Fruit fly (Drosophila melanogaster): ENCODE results near the gene Sod1.

The Sod1 gene

dm6 chr3L:11089805-11090440 lies 23.6 kb downstream of the Sod1 start (continued):
- TF ChIP-seq eyg (GFP tag; optimal IDR thresholded peaks at IDR 0.05) (peak; percentile 77), dmrt11E (tag; optimal IDR thresholded peaks at IDR 0.05) (peak; percentile 89), CG30431 (GFP tag; optimal IDR thresholded peaks at IDR 0.05) (peak; percentile 87), CG4282 (GFP tag; optimal IDR thresholded peaks at IDR 0.05) (peak; percentile 83), Dek (tag; optimal IDR thresholded peaks at IDR 0.05) (peak; percentile 76), Kr (GFP tag; optimal IDR thresholded peaks at IDR 0.05) (peak; percentile 88), nmo (GFP tag; optimal IDR thresholded peaks at IDR 0.05) (peak; percentile 96), CG14014 (GFP tag; IDR thresholded peaks at IDR 0.05) (peak; percentile 77), br (optimal IDR thresholded peaks at IDR 0.05) (no peak), lola (GFP tag; optimal IDR thresholded peaks at IDR 0.05) (peak in 1 of 3 experiments; percentile 96), dati (GFP tag; IDR thresholded peaks at IDR 0.05) (peak; percentile 51; the same call in 1 of the 2 replicates), Vsx1 (GFP tag; optimal IDR thresholded peaks at IDR 0.05) (peak; percentile 83), CG8281 (tag; optimal IDR thresholded peaks at IDR 0.05) (peak; percentile 66), gfzf (GFP tag; optimal IDR thresholded peaks at IDR 0.05) (no peak), cad (GFP tag; optimal IDR thresholded peaks at IDR 0.05) (no peak), CG13894 (tag; optimal IDR thresholded peaks at IDR 0.05) (no peak), org-1 (GFP tag; optimal IDR thresholded peaks at IDR 0.05) (peak; percentile 90), Rx (GFP tag; IDR thresholded peaks at IDR 0.05) (peak; percentile 32), CG32767 (GFP tag; IDR thresholded peaks at IDR 0.05) (peak; percentile 74), gsb-n (tag; optimal IDR thresholded peaks at IDR 0.05) (peak; percentile 85), Blimp-1 (GFP tag; optimal IDR thresholded peaks at IDR 0.05) (peak; percentile 78), Dp (GFP tag; optimal IDR thresholded peaks at IDR 0.05) (no peak), Abd-B (GFP tag; optimal IDR thresholded peaks at IDR 0.05) (peak; percentile 79), CG5180 (GFP tag; optimal IDR thresholded peaks at IDR 0.05) (peak; percentile 86), ara (GFP tag; IDR thresholded peaks at IDR 0.05) (peak; percentile 87), CrebB (tag; optimal IDR thresholded peaks at IDR 0.05) (peak; percentile 26), Xrp1 (GFP tag; IDR thresholded peaks at IDR 0.05) (peak; percentile 87), YL-1 (GFP tag; optimal IDR thresholded peaks at IDR 0.05) (peak; percentile 81), CG2116 (GFP tag; optimal IDR thresholded peaks at IDR 0.05) (peak; percentile 81), CG9817 (tag; optimal IDR thresholded peaks at IDR 0.05) (peak; percentile 45), pan (optimal IDR thresholded peaks at IDR 0.05) (no peak), pan (GFP tag; optimal IDR thresholded peaks at IDR 0.05 in 1 of 2, IDR thresholded peaks at IDR 0.05 in 1 of 2) (peak in 1 of 2 experiments; percentile 84), grau (tag; optimal IDR thresholded peaks at IDR 0.05) (peak; percentile 92), CG12744 (GFP tag; optimal IDR thresholded peaks at IDR 0.05) (peak; percentile 64), slou (GFP tag; optimal IDR thresholded peaks at IDR 0.05) (peak; percentile 40), dm (GFP tag; optimal IDR thresholded peaks at IDR 0.05) (peak; percentile 75), CG6765 (GFP tag; optimal IDR thresholded peaks at IDR 0.05) (peak; percentile 68), MESR4 (GFP tag; optimal IDR thresholded peaks at IDR 0.05) (no peak), D (optimal IDR thresholded peaks at IDR 0.05) (no peak), D (GFP tag; optimal IDR thresholded peaks at IDR 0.05) (peak; percentile 87), Atf3 (GFP tag; optimal IDR thresholded peaks at IDR 0.05) (peak; percentile 73), CG13775 (GFP tag; optimal IDR thresholded peaks at IDR 0.05) (peak; percentile 92), CG2120 (GFP tag; optimal IDR thresholded peaks at IDR 0.05) (peak; percentile 76), CG1832 (GFP tag; optimal IDR thresholded peaks at IDR 0.05) (no peak), yki (optimal IDR thresholded peaks at IDR 0.05) (no peak), wek (GFP tag; optimal IDR thresholded peaks at IDR 0.05) (peak; percentile 78), Opbp (GFP tag; IDR thresholded peaks at IDR 0.05; ENCODE audit: partially characterized antibody) (no peak), sens (GFP tag) (peak; percentile 99), TFAM (GFP tag; optimal IDR thresholded peaks at IDR 0.05) (no peak), ssp (GFP tag; IDR thresholded peaks at IDR 0.05) (peak; percentile 68), CG17385 (GFP tag; optimal IDR thresholded peaks at IDR 0.05) (peak; percentile 91)

Measured in whole organism, embryonic.